Worm (Caenorhabditis elegans) whole organism, L1 larva: ENCODE data around the gene scl-21.

Source experiments
- C16A3.4 ChIP-seq: fragments of 150-350 bp; optimal IDR thresholded peaks from 2 replicates; lab custom pipeline; 2014; ENCODE audit warnings: missing biosample characterization, missing genetic modification characterization
- Y116A8C.19 ChIP-seq: sonication (generic microtip); optimal IDR thresholded peaks from 2 replicates; lab custom pipeline; 2016; ENCODE audit warnings: missing compliant biosample characterization, missing genetic modification characterization, borderline replicate concordance
- alr-1 ChIP-seq: fragments of 200-800 bp; sonication (Bioruptor generic); optimal IDR thresholded peaks from 2 replicates; lab custom pipeline; 2018; ENCODE audit warnings: borderline replicate concordance, mild to moderate bottlenecking, missing genetic modification characterization, missing compliant biosample characterization
- blmp-1 ChIP-seq: fragments of 150-350 bp; optimal IDR thresholded peaks from 2 replicates; lab custom pipeline; 2014; ENCODE audit warnings: missing biosample characterization, missing genetic modification characterization
- ceh-82 ChIP-seq, 3 experiments: fragments of 150-350 bp in 1 of 3; sonication (generic microtip) in 2 of 3; optimal IDR thresholded peaks; 2 replicates each; lab custom pipeline; 2014 to 2017; ENCODE audit warnings: missing biosample characterization in 3 of 3, missing genetic modification characterization in 3 of 3
- ceh-90 ChIP-seq: sonication (generic microtip); optimal IDR thresholded peaks from 2 replicates; lab custom pipeline; 2016; ENCODE audit warnings: missing genetic modification characterization, missing compliant biosample characterization
- dpl-1 ChIP-seq, 3 experiments: fragments of 150-350 bp in 2 of 3; sonication (generic microtip) in 1 of 3; optimal IDR thresholded peaks; 2 replicates each; lab custom pipeline; 2014 to 2017; ENCODE audit warnings: missing biosample characterization in 3 of 3, missing genetic modification characterization in 3 of 3, missing genetic modification reagents in 3 of 3
- dsc-1 ChIP-seq: sonication (generic microtip); optimal IDR thresholded peaks from 2 replicates; lab custom pipeline; 2016; ENCODE audit warnings: mild to moderate bottlenecking, missing genetic modification characterization, missing compliant biosample characterization
- elt-2 ChIP-seq: sonication (generic microtip); optimal IDR thresholded peaks from 2 replicates; lab custom pipeline; 2016; ENCODE audit warnings: missing genetic modification characterization, mild to moderate bottlenecking, inconsistent platforms, missing compliant biosample characterization, missing genetic modification reagents
- elt-3 ChIP-seq, 6 experiments: fragments of 150-350 bp in 1 of 6; sonication (generic microtip); optimal IDR thresholded peaks; 2 replicates each; lab custom pipeline; 2017 to 2018; ENCODE audit warnings: missing biosample characterization in 6 of 6, missing genetic modification characterization in 6 of 6, inconsistent platforms in 1 of 6
- ets-5 ChIP-seq: fragments of 200-800 bp; sonication (Bioruptor generic); IDR thresholded peaks from 2 replicates; pipeline ENCODE4 v1.3.6; 2022; ENCODE audit warnings: missing genetic modification characterization, missing compliant biosample characterization
- fos-1 ChIP-seq: fragments of 150-350 bp; optimal IDR thresholded peaks from 2 replicates; lab custom pipeline; 2014; ENCODE audit warnings: missing biosample characterization, missing genetic modification characterization
- grh-1 ChIP-seq: fragments of 200-800 bp; sonication (Bioruptor generic); IDR thresholded peaks from 2 replicates; pipeline ENCODE4 v1.3.6; 2022; ENCODE audit warnings: missing genetic modification reagents, missing genetic modification characterization, missing compliant biosample characterization
- hpl-2 ChIP-seq: fragments of 150-350 bp; optimal IDR thresholded peaks from 2 replicates; lab custom pipeline; 2014; ENCODE audit warnings: missing biosample characterization, missing genetic modification reagents, missing genetic modification characterization
- jun-1 ChIP-seq: fragments of 150-350 bp; optimal IDR thresholded peaks from 2 replicates; lab custom pipeline; 2014; ENCODE audit warnings: missing biosample characterization, missing genetic modification reagents, missing genetic modification characterization
- lin-14 ChIP-seq: fragments of 200-800 bp; sonication (Bioruptor generic); optimal IDR thresholded peaks from 2 replicates; lab custom pipeline; 2018; ENCODE audit warnings: mild to moderate bottlenecking, missing genetic modification characterization, moderate library complexity, missing compliant biosample characterization
- lin-35 ChIP-seq, 2 experiments: fragments of 150-350 bp; optimal IDR thresholded peaks; 2 replicates each; lab custom pipeline; 2014; ENCODE audit warnings: missing biosample characterization in 2 of 2, missing genetic modification characterization in 2 of 2, missing genetic modification reagents in 2 of 2
- lin-39 ChIP-seq: fragments of 150-350 bp; optimal IDR thresholded peaks from 2 replicates; lab custom pipeline; 2014; ENCODE audit warnings: missing biosample characterization, missing genetic modification reagents, missing genetic modification characterization
- lir-3 ChIP-seq: sonication (generic microtip); optimal IDR thresholded peaks from 2 replicates; lab custom pipeline; 2016; ENCODE audit warnings: mild to moderate bottlenecking, missing genetic modification characterization, moderate library complexity, missing compliant biosample characterization; ENCODE audit not compliant: poor library complexity
- lsy-2 ChIP-seq, 2 experiments: fragments of 150-350 bp; optimal IDR thresholded peaks; 2 replicates each; lab custom pipeline; 2014; ENCODE audit warnings: missing biosample characterization in 2 of 2, missing genetic modification characterization in 2 of 2
- mdl-1 ChIP-seq, 2 experiments: fragments of 150-350 bp; optimal IDR thresholded peaks; 2 replicates each; lab custom pipeline; 2014 to 2017; ENCODE audit warnings: missing biosample characterization in 2 of 2, missing genetic modification characterization in 2 of 2, inconsistent platforms in 1 of 2
- nhr-19 ChIP-seq: fragments of 200-800 bp; sonication (Bioruptor generic); conservative IDR thresholded peaks from 2 replicates; pipeline ENCODE4 v1.3.6; 2022; ENCODE audit warnings: missing genetic modification characterization, missing compliant biosample characterization
- nhr-20 ChIP-seq: sonication (generic microtip); optimal IDR thresholded peaks from 2 replicates; lab custom pipeline; 2016; ENCODE audit warnings: mild to moderate bottlenecking, missing genetic modification characterization, missing compliant biosample characterization
- nhr-237 ChIP-seq: fragments of 150-350 bp; optimal IDR thresholded peaks from 2 replicates; lab custom pipeline; 2014; ENCODE audit warnings: missing biosample characterization, missing genetic modification characterization
- nhr-47 ChIP-seq: sonication (generic microtip); optimal IDR thresholded peaks from 2 replicates; lab custom pipeline; 2016; ENCODE audit warnings: mild to moderate bottlenecking, missing genetic modification characterization, moderate library complexity, missing compliant biosample characterization
- nhr-71 ChIP-seq: sonication (generic microtip); optimal IDR thresholded peaks from 2 replicates; lab custom pipeline; 2016; ENCODE audit warnings: mild to moderate bottlenecking, missing genetic modification characterization, moderate library complexity, missing compliant biosample characterization
- nhr-77 ChIP-seq: fragments of 150-350 bp; optimal IDR thresholded peaks from 2 replicates; lab custom pipeline; 2014; ENCODE audit warnings: missing biosample characterization, missing genetic modification characterization
- nhr-84 ChIP-seq: sonication (generic microtip); optimal IDR thresholded peaks from 2 replicates; lab custom pipeline; 2017; ENCODE audit warnings: missing biosample characterization, missing genetic modification characterization
- nhr-85 ChIP-seq: sonication (generic microtip); peaks from one replicate; lab custom pipeline; 2016; ENCODE audit warnings: missing genetic modification characterization, inconsistent platforms, missing compliant biosample characterization
- nhr-90 ChIP-seq: sonication (generic microtip); optimal IDR thresholded peaks from 2 replicates; lab custom pipeline; 2016; ENCODE audit warnings: mild to moderate bottlenecking, missing genetic modification characterization, missing compliant biosample characterization; ENCODE audit not compliant: poor library complexity
- pag-3 ChIP-seq: sonication (generic microtip); optimal IDR thresholded peaks from 2 replicates; lab custom pipeline; 2017; ENCODE audit warnings: missing genetic modification characterization, mild to moderate bottlenecking, missing compliant biosample characterization, antibody characterized with exemption, borderline replicate concordance; ENCODE audit not compliant: insufficient read depth
- pqm-1 ChIP-seq: sonication (generic microtip); optimal IDR thresholded peaks from 3 replicates; lab custom pipeline; 2017; ENCODE audit warnings: missing biosample characterization, missing genetic modification characterization
- rnt-1 ChIP-seq: sonication (generic microtip); optimal IDR thresholded peaks from 2 replicates; lab custom pipeline; 2016; ENCODE audit warnings: mild to moderate bottlenecking, missing genetic modification characterization, moderate library complexity, missing compliant biosample characterization
- snpc-4 ChIP-seq: fragments of 150-350 bp; optimal IDR thresholded peaks from 2 replicates; lab custom pipeline; 2014; ENCODE audit warnings: missing biosample characterization, missing genetic modification characterization
- snu-23 ChIP-seq: sonication (generic microtip); optimal IDR thresholded peaks from 2 replicates; lab custom pipeline; 2016; ENCODE audit warnings: missing genetic modification characterization, missing compliant biosample characterization
- tbx-2 ChIP-seq: sonication (generic microtip); optimal IDR thresholded peaks from 2 replicates; lab custom pipeline; 2016; ENCODE audit warnings: missing genetic modification characterization, missing compliant biosample characterization
- tlp-1 ChIP-seq: fragments of 150-350 bp; optimal IDR thresholded peaks from 2 replicates; lab custom pipeline; 2014; ENCODE audit warnings: missing biosample characterization, missing genetic modification characterization
- unc-130 ChIP-seq: fragments of 150-350 bp; optimal IDR thresholded peaks from 2 replicates; lab custom pipeline; 2017; ENCODE audit warnings: missing biosample characterization, missing genetic modification characterization, inconsistent platforms
- unc-30 ChIP-seq: sonication (generic microtip); optimal IDR thresholded peaks from 2 replicates; lab custom pipeline; 2017; ENCODE audit warnings: missing biosample characterization, missing genetic modification characterization
- unc-86 ChIP-seq: sonication (generic microtip); optimal IDR thresholded peaks from 2 replicates; lab custom pipeline; 2016; ENCODE audit warnings: missing genetic modification characterization, missing compliant biosample characterization
- zag-1 ChIP-seq: fragments of 150-350 bp; optimal IDR thresholded peaks from 2 replicates; lab custom pipeline; 2014; ENCODE audit warnings: missing biosample characterization, missing genetic modification characterization

scl-21 gene

ce11 chrV:19529168-19529567 is 33.7 kb upstream of the scl-21 start (continued):
- TF ChIP-seq elt-3 (tag; optimal IDR thresholded peaks at IDR 0.05; lab: Kevin White, UChicago) (peak in 5 of 6 experiments; percentile 62 to 97 (median 90)), lin-39 (tag; lab: Kevin White, UChicago) (peak; percentile 43), nhr-237 (tag; lab: Kevin White, UChicago) (peak; percentile 86), zag-1 (tag; lab: Kevin White, UChicago) (no peak), unc-30 (tag; lab: Kevin White, UChicago) (no peak), jun-1 (tag; lab: Kevin White, UChicago) (peak; percentile 94), ceh-82 (tag; optimal IDR thresholded peaks at IDR 0.05; lab: Kevin White, UChicago) (peak; percentile 72 to 89 (median 88)), fos-1 (tag; lab: Kevin White, UChicago) (peak; percentile 81), hpl-2 (peak; percentile 79), snpc-4 (peak; percentile 83), unc-86 (peak; percentile 87), lin-14 (GFP tag; lab: Kevin White, UChicago) (peak; percentile 100), ceh-90 (tag; lab: Kevin White, UChicago) (peak; percentile 42), nhr-77 (peak; percentile 92)

DNA sequence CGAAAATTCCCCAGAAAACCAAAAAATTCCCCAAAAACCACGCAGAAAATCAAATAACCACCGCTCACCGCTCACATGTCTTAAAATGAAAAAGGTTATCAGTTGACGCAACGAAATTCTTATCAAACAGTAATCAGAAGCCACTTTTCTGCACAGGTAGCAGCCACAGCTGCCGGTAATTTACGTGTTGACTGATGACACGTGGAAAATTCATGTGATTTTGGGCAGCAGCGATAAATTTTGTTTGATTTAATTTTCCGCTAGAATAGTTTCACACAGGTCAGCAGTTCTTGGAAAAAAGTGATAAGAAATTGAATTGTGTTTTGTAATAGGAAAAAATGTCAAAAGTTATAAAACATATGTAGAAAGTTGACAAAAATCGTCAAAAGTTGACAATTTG is 32.1 kb upstream of the scl-21 start:
- TF ChIP-seq grh-1 = peak; percentile 48; the same call in 1 of the 2 replicates
- no peak for TF ChIP-seq dsc-1 (tag; lab: Kevin White, UChicago)
- TF ChIP-seq dpl-1 (GFP tag; optimal IDR thresholded peaks at IDR 0.05; lab: Kevin White, UChicago) = peak in 1 of 3 experiments; percentile 26
- TF ChIP-seq elt-3 (tag; optimal IDR thresholded peaks at IDR 0.05; lab: Kevin White, UChicago) = peak in 2 of 6 experiments; percentile 75 to 96
- peak; percentile 65 for TF ChIP-seq snu-23 (GFP tag; lab: Kevin White, UChicago)
- TF ChIP-seq C16A3.4 (tag; lab: Kevin White, UChicago) = peak; percentile 19
- peak in 1 of 2 experiments; percentile 95 for TF ChIP-seq mdl-1 (tag; optimal IDR thresholded peaks at IDR 0.05; lab: Kevin White, UChicago)
- TF ChIP-seq lin-35 (GFP tag; optimal IDR thresholded peaks at IDR 0.05; lab: Kevin White, UChicago) = peak in 1 of 2 experiments; percentile 82
- peak; percentile 40 for TF ChIP-seq blmp-1 (tag; lab: Kevin White, UChicago)
- TF ChIP-seq pqm-1 (tag; lab: Kevin White, UChicago) = peak; percentile 70
- TF ChIP-seq ets-5 (GFP tag; lab: Robert Waterston, UW) = no peak
- TF ChIP-seq lin-14 (GFP tag; lab: Kevin White, UChicago) = peak; percentile 73
- TF ChIP-seq pag-3 (tag; lab: Kevin White, UChicago) = no peak
- peak; percentile 32 for TF ChIP-seq jun-1 (tag; lab: Kevin White, UChicago)
- peak; percentile 90 for TF ChIP-seq nhr-85 (tag; lab: Kevin White, UChicago)
- peak; percentile 97 for TF ChIP-seq elt-2 (tag; lab: Kevin White, UChicago)
- TF ChIP-seq rnt-1 (tag; lab: Kevin White, UChicago) = no peak
- TF ChIP-seq lir-3 (tag; lab: Kevin White, UChicago) = peak; percentile 26
- TF ChIP-seq Y116A8C.19 (tag; lab: Kevin White, UChicago) = no peak
- peak in 1 of 2 experiments; percentile 10 for TF ChIP-seq lsy-2 (tag; optimal IDR thresholded peaks at IDR 0.05; lab: Kevin White, UChicago)
- TF ChIP-seq nhr-84 (tag; lab: Kevin White, UChicago) = no peak
- peak; percentile 57 for TF ChIP-seq tbx-2
- TF ChIP-seq nhr-19 (GFP tag; lab: Robert Waterston, UW) = peak; percentile 83
- no peak for TF ChIP-seq alr-1 (tag; lab: Kevin White, UChicago)
- peak; percentile 41 for TF ChIP-seq nhr-47 (tag; lab: Kevin White, UChicago)
- peak; percentile 83 for TF ChIP-seq nhr-90 (tag; lab: Kevin White, UChicago)
- TF ChIP-seq unc-130 (tag; lab: Kevin White, UChicago) = peak; percentile 71
- TF ChIP-seq tlp-1 = peak; percentile 22
- peak; percentile 82 for TF ChIP-seq nhr-20 (tag; lab: Kevin White, UChicago)
- TF ChIP-seq nhr-71 = peak; percentile 78
- TF ChIP-seq, all 84 proteins: peak for 23
